Worm (Caenorhabditis elegans): ENCODE data around the gene vps-15.

DNA sequence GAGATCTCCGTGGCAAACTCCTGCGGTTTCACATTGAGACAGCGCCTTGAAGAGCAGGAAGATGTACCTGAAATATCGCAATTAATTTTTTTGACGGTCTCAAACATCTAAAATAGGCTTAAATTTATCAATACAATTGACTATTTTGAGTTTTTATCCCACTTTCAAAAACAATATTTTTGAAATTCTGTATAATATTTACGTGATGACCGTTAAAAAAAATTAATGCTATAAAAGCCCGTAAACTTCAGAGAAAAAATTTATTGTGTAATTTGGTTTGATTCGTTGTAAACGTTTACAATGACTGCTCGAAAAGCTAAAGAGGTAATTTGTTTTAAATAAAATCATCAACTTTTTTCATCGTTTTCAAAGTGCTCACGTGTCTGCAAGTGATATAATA lies 1.3 kb downstream of the vps-15 start, which contains the start of gene ZK930.7:
- no peak for TF ChIP-seq ama-1 (optimal IDR thresholded peaks at IDR 0.05)
- TF ChIP-seq ets-7 (tag; optimal IDR thresholded peaks at IDR 0.05): no peak
- TF ChIP-seq pes-1 (GFP tag; IDR thresholded peaks at IDR 0.05): no peak
- no peak for TF ChIP-seq tbx-11 (GFP tag; IDR thresholded peaks at IDR 0.05)
- TF ChIP-seq ceh-13 (GFP tag; optimal IDR thresholded peaks at IDR 0.05): no peak
- TF ChIP-seq tra-4 (tag; optimal IDR thresholded peaks at IDR 0.05): no peak
- TF ChIP-seq B0310.2 (tag; optimal IDR thresholded peaks at IDR 0.05): no peak
- no peak for TF ChIP-seq tbx-37 (GFP tag; conservative IDR thresholded peaks at IDR 0.05)
- TF ChIP-seq F13C5.2 (tag; optimal IDR thresholded peaks at IDR 0.05): no peak
- TF ChIP-seq hmbx-1 (tag; optimal IDR thresholded peaks at IDR 0.05): no peak
- no peak for TF ChIP-seq ceh-36 (tag; optimal IDR thresholded peaks at IDR 0.05)
- TF ChIP-seq flt-1 (GFP tag; IDR thresholded peaks at IDR 0.05): no peak
